Worm (Caenorhabditis elegans): Measurements from ENCODE around the gene F11C7.7.

The F11C7.7 gene

DNA sequence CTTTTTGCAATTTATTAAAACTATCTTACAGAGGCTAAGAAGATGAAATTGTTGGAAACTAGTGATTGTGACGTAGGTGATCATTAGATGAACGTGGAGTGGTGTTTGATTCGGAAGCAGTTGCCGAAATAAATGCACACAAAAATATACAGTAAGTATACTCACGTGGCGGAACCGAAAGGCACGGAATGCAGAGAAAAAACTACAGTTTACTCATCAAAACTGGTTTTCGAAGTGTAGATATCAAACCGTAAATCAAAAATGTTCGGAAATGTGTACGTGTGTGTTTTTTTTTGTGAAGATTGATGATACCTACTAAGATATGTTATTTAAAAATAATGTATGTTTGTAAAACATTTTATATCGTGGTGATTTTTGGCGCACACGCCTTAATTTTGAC, 28.3 kb downstream of the F11C7.7 start:
- TF ChIP-seq aly-2 (tag; optimal IDR thresholded peaks at IDR 0.05) (no peak), sma-3 (GFP tag; optimal IDR thresholded peaks at IDR 0.05) (peak; percentile 10)

DNA sequence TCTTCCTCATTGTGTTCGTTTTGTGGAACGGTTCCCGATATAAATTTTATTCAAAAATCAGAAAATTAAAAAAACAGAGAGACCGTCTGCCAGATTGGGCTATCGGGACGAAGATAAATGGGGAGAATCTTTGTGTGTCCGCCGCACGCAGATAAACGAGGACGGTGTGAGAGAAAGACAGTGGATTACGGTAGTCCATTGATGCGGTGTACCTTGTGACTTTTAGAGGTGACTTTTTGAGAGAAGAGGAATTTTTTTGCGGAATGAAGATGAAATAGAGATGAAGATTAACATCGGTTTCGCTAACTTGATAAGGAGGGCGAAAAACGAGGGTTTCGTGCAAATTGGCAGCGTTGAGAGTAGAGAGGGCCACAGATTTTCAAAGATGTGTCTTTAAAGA, 29.4 kb downstream of the F11C7.7 start:
- no peak for TF ChIP-seq ama-1 (optimal IDR thresholded peaks at IDR 0.05)
- no peak for TF ChIP-seq skn-1 (tag; optimal IDR thresholded peaks at IDR 0.05)
- TF ChIP-seq C34F6.9 (tag; optimal IDR thresholded peaks at IDR 0.05), result no peak
- TF ChIP-seq unc-39 (tag; optimal IDR thresholded peaks at IDR 0.05), result no peak
- TF ChIP-seq egl-27 (tag; optimal IDR thresholded peaks at IDR 0.05), result no peak
- no peak for TF ChIP-seq F13H6.1 (tag; optimal IDR thresholded peaks at IDR 0.05)
- TF ChIP-seq ceh-16 (tag; optimal IDR thresholded peaks at IDR 0.05), result peak; percentile 78
- TF ChIP-seq unc-62 (GFP tag; optimal IDR thresholded peaks at IDR 0.05), result no peak
- peak; percentile 5 for TF ChIP-seq crh-2 (tag; optimal IDR thresholded peaks at IDR 0.05)
- TF ChIP-seq nhr-237 (tag; optimal IDR thresholded peaks at IDR 0.05), result no peak
- TF ChIP-seq gmeb-1 (tag; optimal IDR thresholded peaks at IDR 0.05), result peak; percentile 19
- no peak for TF ChIP-seq lin-11 (tag; optimal IDR thresholded peaks at IDR 0.05)
- TF ChIP-seq ztf-4 (tag; optimal IDR thresholded peaks at IDR 0.05), result no peak
- TF ChIP-seq sma-3 (GFP tag; optimal IDR thresholded peaks at IDR 0.05), result peak; percentile 66
- TF ChIP-seq ztf-1 (GFP tag; conservative IDR thresholded peaks at IDR 0.05), result no peak
- TF ChIP-seq fos-1 (tag; optimal IDR thresholded peaks at IDR 0.05), result peak; percentile 7
- no peak for TF ChIP-seq nhr-10 (tag; optimal IDR thresholded peaks at IDR 0.05)
- TF ChIP-seq nhr-129 (tag; optimal IDR thresholded peaks at IDR 0.05), result peak; percentile 30
- peak in 1 of 2 experiments; percentile 85 for TF ChIP-seq lsy-2 (tag; optimal IDR thresholded peaks at IDR 0.05)
- TF ChIP-seq dmd-4 (tag; optimal IDR thresholded peaks at IDR 0.05), result no peak
- TF ChIP-seq zag-1 (tag; optimal IDR thresholded peaks at IDR 0.05), result no peak
- no peak for TF ChIP-seq snpc-4 (tag; optimal IDR thresholded peaks at IDR 0.05)
- no peak for TF ChIP-seq lin-39 (tag; optimal IDR thresholded peaks at IDR 0.05)
- no peak for TF ChIP-seq Y55F3AM.14 (GFP tag; optimal IDR thresholded peaks at IDR 0.05)
- peak; percentile 41 for TF ChIP-seq nhr-6 (tag; optimal IDR thresholded peaks at IDR 0.05)
- peak; percentile 80 for TF ChIP-seq elt-1 (tag; optimal IDR thresholded peaks at IDR 0.05)
- TF ChIP-seq mab-5 (tag; optimal IDR thresholded peaks at IDR 0.05), result no peak
- peak; percentile 54 for TF ChIP-seq nhr-21 (tag; optimal IDR thresholded peaks at IDR 0.05)
- peak; percentile 47 for TF ChIP-seq nhr-25 (tag; optimal IDR thresholded peaks at IDR 0.05)
- no peak for TF ChIP-seq ceh-82 (tag; optimal IDR thresholded peaks at IDR 0.05)
- no peak for TF ChIP-seq lin-13 (GFP tag; optimal IDR thresholded peaks at IDR 0.05)
- no peak for TF ChIP-seq alr-1 (tag; optimal IDR thresholded peaks at IDR 0.05)
- no peak for TF ChIP-seq mbf-1 (tag; optimal IDR thresholded peaks at IDR 0.05)
- TF ChIP-seq R02D3.7 (tag; optimal IDR thresholded peaks at IDR 0.05), result no peak
- no peak for TF ChIP-seq elt-3 (tag; optimal IDR thresholded peaks at IDR 0.05)
- TF ChIP-seq sma-9 (GFP tag; optimal IDR thresholded peaks at IDR 0.05), result peak; percentile 77
- no peak for TF ChIP-seq sma-9 (tag; optimal IDR thresholded peaks at IDR 0.05)
- no peak for TF ChIP-seq unc-55 (GFP tag; optimal IDR thresholded peaks at IDR 0.05)
- TF ChIP-seq nhr-11 (tag; optimal IDR thresholded peaks at IDR 0.05), result no peak
- TF ChIP-seq mdl-1 (tag; optimal IDR thresholded peaks at IDR 0.05), result no peak
- TF ChIP-seq nhr-23 (tag; optimal IDR thresholded peaks at IDR 0.05), result no peak
- no peak for TF ChIP-seq aly-2 (tag; optimal IDR thresholded peaks at IDR 0.05)
- TF ChIP-seq peb-1 (tag; optimal IDR thresholded peaks at IDR 0.05), result no peak
- TF ChIP-seq nhr-77 (tag; optimal IDR thresholded peaks at IDR 0.05), result no peak
- TF ChIP-seq ZK546.5 (tag; optimal IDR thresholded peaks at IDR 0.05), result no peak
- no peak for TF ChIP-seq ztf-11 (tag; optimal IDR thresholded peaks at IDR 0.05)
- no peak for TF ChIP-seq nhr-12 (tag; optimal IDR thresholded peaks at IDR 0.05)
- TF ChIP-seq blmp-1 (tag; optimal IDR thresholded peaks at IDR 0.05; ENCODE audit: insufficient read depth), result peak; percentile 12
- peak; percentile 18 for TF ChIP-seq sem-4 (tag; optimal IDR thresholded peaks at IDR 0.05)

Measured in whole organism, L2 larva.